Worm (Caenorhabditis elegans): Measurements from ENCODE around the gene F37C4.8.

DNA sequence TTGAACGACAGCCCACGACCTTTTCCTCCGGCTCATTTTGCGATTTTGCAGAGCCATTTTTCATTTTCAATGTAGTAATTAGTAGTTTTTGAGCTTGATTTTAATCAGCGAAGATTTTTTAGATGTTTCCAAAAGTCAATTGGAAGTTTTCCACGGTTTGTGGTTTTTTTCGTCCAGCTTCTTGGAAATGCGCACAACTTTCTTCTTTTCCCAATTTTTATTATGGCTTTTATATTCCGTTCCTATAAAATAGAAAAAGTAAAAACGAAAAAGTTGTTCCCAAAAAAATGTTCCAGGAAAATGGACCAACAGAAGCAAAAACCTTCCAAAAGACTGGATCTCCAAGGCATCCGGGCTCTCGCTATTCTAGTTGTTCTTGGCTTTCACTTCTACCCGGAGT lies 4.3 kb upstream of the F37C4.8 start, which contains the start of gene oac-22:
- no peak for TF ChIP-seq nhr-237 (tag; optimal IDR thresholded peaks at IDR 0.05)
- no peak for TF ChIP-seq ces-1 (GFP tag; optimal IDR thresholded peaks at IDR 0.05)
- TF ChIP-seq ztf-11 (tag; optimal IDR thresholded peaks at IDR 0.05): no peak
- TF ChIP-seq unc-39 (tag; optimal IDR thresholded peaks at IDR 0.05): no peak
